Fruit fly (Drosophila melanogaster) whole organism, embryonic: ENCODE data around the gene pall.

Experiments used
- Atf-2 ChIP-seq: fragments of 200-800 bp; sonication (Bioruptor generic); optimal IDR thresholded peaks from 2 replicates; lab custom pipeline; 2016; ENCODE audit warnings: missing biosample characterization, missing genetic modification characterization
- BEAF-32 ChIP-seq: fragments of 200-800 bp; sonication (Bioruptor generic); optimal IDR thresholded peaks from 3 replicates; lab custom pipeline; 2017; ENCODE audit warnings: missing biosample characterization, missing genetic modification characterization, mild to moderate bottlenecking, moderate library complexity, missing genetic modification reagents
- BtbVII ChIP-seq: fragments of 200-800 bp; sonication (Bioruptor generic); optimal IDR thresholded peaks from 3 replicates; lab custom pipeline; 2017; ENCODE audit warnings: missing biosample characterization, mild to moderate bottlenecking, missing genetic modification characterization
- CG10654 ChIP-seq: fragments of 200-800 bp; sonication (Bioruptor generic); optimal IDR thresholded peaks from 2 replicates; lab custom pipeline; 2016; ENCODE audit warnings: missing biosample characterization, missing genetic modification characterization
- CG13296 ChIP-seq: fragments of 200-800 bp; sonication (Bioruptor generic); optimal IDR thresholded peaks from 3 replicates; lab custom pipeline; 2018; ENCODE audit warnings: missing biosample characterization, mild to moderate bottlenecking, missing genetic modification characterization
- CG14014 ChIP-seq: fragments of 200-800 bp; sonication (Bioruptor generic); IDR thresholded peaks from 2 replicates; pipeline ENCODE4 v1.3.6; 2022; ENCODE audit warnings: missing biosample characterization, missing genetic modification characterization
- CG14710 ChIP-seq: fragments of 200-800 bp; sonication (Bioruptor generic); optimal IDR thresholded peaks from 3 replicates; lab custom pipeline; 2019; ENCODE audit warnings: missing biosample characterization, mild to moderate bottlenecking, missing genetic modification characterization, moderate library complexity
- CG15514 ChIP-seq: fragments of 200-800 bp; sonication (Bioruptor generic); optimal IDR thresholded peaks from 3 replicates; lab custom pipeline; 2017; ENCODE audit warnings: missing biosample characterization, missing genetic modification characterization, mild to moderate bottlenecking, moderate library complexity, missing genetic modification reagents
- CG16813 ChIP-seq: fragments of 200-800 bp; sonication (Bioruptor generic); IDR thresholded peaks from 3 replicates; pipeline ENCODE4 v1.3.6; 2022; ENCODE audit warnings: missing biosample characterization, missing genetic modification characterization; ENCODE audit not compliant: partially characterized antibody
- CG17328 ChIP-seq: fragments of 200-800 bp; sonication (Bioruptor generic); IDR thresholded peaks from 2 replicates; pipeline ENCODE4 v1.3.6; 2022; ENCODE audit warnings: missing biosample characterization, missing genetic modification characterization
- CG17829 ChIP-seq: fragments of 200-800 bp; optimal IDR thresholded peaks from 2 replicates; lab custom pipeline; 2019; ENCODE audit warnings: missing biosample characterization, mild to moderate bottlenecking, missing genetic modification characterization, moderate library complexity
- CG2889 ChIP-seq: fragments of 200-800 bp; sonication (Bioruptor generic); IDR thresholded peaks from 3 replicates; pipeline ENCODE4 v1.3.6; 2022; ENCODE audit warnings: missing biosample characterization, missing genetic modification characterization
- CG33557 ChIP-seq: fragments of 200-800 bp; sonication (Bioruptor generic); optimal IDR thresholded peaks from 2 replicates; lab custom pipeline; 2019; ENCODE audit warnings: missing biosample characterization, mild to moderate bottlenecking, missing genetic modification characterization, moderate library complexity
- CG34224 ChIP-seq: fragments of 200-800 bp; sonication (Bioruptor generic); IDR thresholded peaks from 3 replicates; pipeline ENCODE4 v1.3.6; 2022; ENCODE audit warnings: missing biosample characterization, missing genetic modification characterization; ENCODE audit not compliant: partially characterized antibody
- CG34376 ChIP-seq: fragments of 200-800 bp; sonication (Bioruptor generic); optimal IDR thresholded peaks from 2 replicates; lab custom pipeline; 2018; ENCODE audit warnings: missing biosample characterization, mild to moderate bottlenecking, missing genetic modification characterization
- CG4617 ChIP-seq: fragments of 200-800 bp; sonication (Bioruptor generic); optimal IDR thresholded peaks from 3 replicates; lab custom pipeline; 2016; ENCODE audit warnings: missing biosample characterization, missing genetic modification characterization, borderline replicate concordance
- CG6654 ChIP-seq: fragments of 200-800 bp; sonication (Bioruptor generic); optimal IDR thresholded peaks from 2 replicates; lab custom pipeline; 2017; ENCODE audit warnings: missing biosample characterization, mild to moderate bottlenecking, missing genetic modification characterization
- CG8944 ChIP-seq: fragments of 200-800 bp; sonication (Bioruptor generic); optimal IDR thresholded peaks from 3 replicates; lab custom pipeline; 2016; ENCODE audit warnings: missing biosample characterization, missing genetic modification characterization
- Deaf1 ChIP-seq: fragments of 200-800 bp; optimal IDR thresholded peaks from 3 replicates; lab custom pipeline; 2019; ENCODE audit warnings: missing biosample characterization, mild to moderate bottlenecking, missing genetic modification characterization, moderate library complexity
- Dp ChIP-seq: fragments of 200-800 bp; sonication (Bioruptor generic); optimal IDR thresholded peaks from 2 replicates; lab custom pipeline; 2018; ENCODE audit warnings: missing biosample characterization, mild to moderate bottlenecking, missing genetic modification characterization, moderate library complexity
- E2f2 ChIP-seq: fragments of 200-800 bp; sonication (Bioruptor generic); IDR thresholded peaks from 2 replicates; pipeline ENCODE4 v1.3.6; 2022; ENCODE audit warnings: missing biosample characterization, missing genetic modification characterization
- Hmr ChIP-seq: fragments of 200-800 bp; sonication (Bioruptor generic); optimal IDR thresholded peaks from 3 replicates; lab custom pipeline; 2017; ENCODE audit warnings: mild to moderate bottlenecking, missing biosample characterization, missing genetic modification reagents, missing genetic modification characterization
- Mrtf ChIP-seq: fragments of 200-800 bp; sonication (Bioruptor generic); IDR thresholded peaks from 3 replicates; pipeline ENCODE4 v1.3.6; 2022; ENCODE audit warnings: missing biosample characterization, missing genetic modification characterization
- NFAT ChIP-seq: fragments of 200-800 bp; sonication (Bioruptor generic); IDR thresholded peaks from 2 replicates; pipeline ENCODE4 v1.3.6; 2022; ENCODE audit warnings: missing biosample characterization, missing genetic modification characterization
- Neu2 ChIP-seq: fragments of 200-800 bp; sonication (Bioruptor generic); optimal IDR thresholded peaks from 3 replicates; lab custom pipeline; 2016; ENCODE audit warnings: missing biosample characterization, missing genetic modification characterization, borderline replicate concordance
- Nf-YA ChIP-seq: fragments of 200-800 bp; sonication (Bioruptor generic); IDR thresholded peaks from 2 replicates; pipeline ENCODE4 v1.3.6; 2022; ENCODE audit warnings: missing biosample characterization, missing genetic modification characterization
- Sin3A ChIP-seq: fragments of >200 bp; optimal IDR thresholded peaks from 2 replicates; lab custom pipeline; 2018
- Sox100B ChIP-seq: fragments of 200-800 bp; sonication (Bioruptor generic); optimal IDR thresholded peaks from 3 replicates; lab custom pipeline; 2018; ENCODE audit warnings: missing biosample characterization, mild to moderate bottlenecking, missing genetic modification characterization
- Usf ChIP-seq: fragments of 200-800 bp; sonication (Bioruptor generic); optimal IDR thresholded peaks from 2 replicates; lab custom pipeline; 2017; ENCODE audit warnings: missing genotype, missing biosample characterization, missing genetic modification characterization
- ase ChIP-seq: fragments of 200-800 bp; sonication (Bioruptor generic); IDR thresholded peaks from 3 replicates; pipeline ENCODE4 v1.3.6; 2022; ENCODE audit warnings: missing biosample characterization, missing genetic modification characterization
- crol ChIP-seq: fragments of 200-800 bp; sonication (Bioruptor generic); IDR thresholded peaks from 2 replicates; pipeline ENCODE4 v1.3.6; 2022; ENCODE audit warnings: missing biosample characterization, missing genetic modification characterization
- gce ChIP-seq: fragments of 200-800 bp; sonication (Bioruptor generic); IDR thresholded peaks from 3 replicates; pipeline ENCODE4 v1.3.6; 2022; ENCODE audit warnings: missing biosample characterization, missing genetic modification characterization
- gsb-n ChIP-seq: fragments of 200-800 bp; sonication (Bioruptor generic); optimal IDR thresholded peaks from 3 replicates; lab custom pipeline; 2018; ENCODE audit warnings: missing biosample characterization, mild to moderate bottlenecking, missing genetic modification characterization
- hb ChIP-seq: fragments of 200-800 bp; sonication (Bioruptor generic); IDR thresholded peaks from 3 replicates; pipeline ENCODE4 v1.3.6; 2022; ENCODE audit warnings: missing biosample characterization, missing genetic modification characterization; ENCODE audit not compliant: partially characterized antibody
- hbn ChIP-seq: fragments of 200-800 bp; sonication (Bioruptor generic); IDR thresholded peaks from 2 replicates; pipeline ENCODE4 v1.3.6; 2022; ENCODE audit warnings: missing biosample characterization, missing genetic modification characterization; ENCODE audit not compliant: partially characterized antibody
- jigr1 ChIP-seq: fragments of 200-800 bp; sonication (Bioruptor generic); IDR thresholded peaks from 3 replicates; pipeline ENCODE4 v1.3.6; 2022; ENCODE audit warnings: missing biosample characterization, missing genetic modification characterization
- kni ChIP-seq: fragments of 200-800 bp; sonication (Bioruptor generic); optimal IDR thresholded peaks from 3 replicates; lab custom pipeline; 2017; ENCODE audit warnings: mild to moderate bottlenecking, missing biosample characterization, missing genetic modification reagents, missing genetic modification characterization
- lmd ChIP-seq: fragments of 200-800 bp; sonication (Bioruptor generic); IDR thresholded peaks from 2 replicates; pipeline ENCODE4 v1.3.6; 2022; ENCODE audit warnings: missing biosample characterization, missing genetic modification characterization
- p53 ChIP-seq: fragments of 200-800 bp; sonication (Bioruptor generic); optimal IDR thresholded peaks from 2 replicates; lab custom pipeline; 2016; ENCODE audit warnings: missing biosample characterization, missing genetic modification characterization
- ro ChIP-seq: fragments of 200-800 bp; sonication (Bioruptor generic); IDR thresholded peaks from 2 replicates; pipeline ENCODE4 v1.3.6; 2022; ENCODE audit warnings: missing biosample characterization, missing genetic modification characterization
- row ChIP-seq: fragments of 200-800 bp; sonication (Bioruptor generic); IDR thresholded peaks from 3 replicates; pipeline ENCODE4 v1.3.6; 2022; ENCODE audit warnings: missing biosample characterization, missing genetic modification characterization
- scrt ChIP-seq: fragments of 200-800 bp; sonication (Bioruptor generic); optimal IDR thresholded peaks from 2 replicates; lab custom pipeline; 2018; ENCODE audit warnings: missing biosample characterization, mild to moderate bottlenecking, missing genetic modification characterization, moderate library complexity
- sim ChIP-seq: fragments of 200-800 bp; sonication (Bioruptor generic); IDR thresholded peaks from 2 replicates; pipeline ENCODE4 v1.3.6; 2022; ENCODE audit warnings: missing biosample characterization, missing genetic modification characterization
- sima ChIP-seq: fragments of 200-800 bp; sonication (Bioruptor generic); optimal IDR thresholded peaks from 2 replicates; lab custom pipeline; 2016; ENCODE audit warnings: missing biosample characterization, missing genetic modification characterization
- sr ChIP-seq: fragments of 200-800 bp; sonication (Bioruptor generic); IDR thresholded peaks from 3 replicates; pipeline ENCODE4 v1.3.6; 2022; ENCODE audit warnings: missing biosample characterization, missing genetic modification characterization
- stwl ChIP-seq: fragments of 200-800 bp; sonication (Bioruptor generic); optimal IDR thresholded peaks from 3 replicates; lab custom pipeline; 2018; ENCODE audit warnings: missing biosample characterization, mild to moderate bottlenecking, missing genetic modification characterization, moderate library complexity
- tx ChIP-seq: fragments of 200-800 bp; sonication (Bioruptor generic); optimal IDR thresholded peaks from 2 replicates; lab custom pipeline; 2016; ENCODE audit warnings: missing biosample characterization, missing genetic modification characterization
- z ChIP-seq: fragments of 200-800 bp; sonication (Bioruptor generic); IDR thresholded peaks from 3 replicates; pipeline ENCODE4 v1.3.6; 2022; ENCODE audit warnings: missing biosample characterization, missing genetic modification characterization
- zfh2 ChIP-seq: fragments of 200-800 bp; sonication (Bioruptor generic); optimal IDR thresholded peaks from 2 replicates; lab custom pipeline; 2016; ENCODE audit warnings: missing biosample characterization, missing genetic modification characterization

Gene pall

dm6 chr3L:9460775-9461491 lies 26.7 kb downstream of the pall start, which contains the start of the genes CG3434 and CG44838 (continued):
- TF ChIP-seq CG34224 (GFP tag; lab: Robert Waterston, UW) (0 out of 3 replicates have a peak, but pooled peaks have one; percentile 34), Sin3A (peak; percentile 2), CG8944 (peak; percentile 55), CG33557 (GFP tag; lab: Kevin White, UChicago) (peak; percentile 82), Sox100B (GFP tag; lab: Kevin White, UChicago) (peak; percentile 71), CG14014 (GFP tag; lab: Robert Waterston, UW) (peak; percentile 70), tx (GFP tag; lab: Kevin White, UChicago) (peak; percentile 62), CG16813 (0 out of 3 replicates have a peak, but pooled peaks have one; percentile 27), Hmr (GFP tag; lab: Kevin White, UChicago) (peak; percentile 83), hb (GFP tag; lab: Robert Waterston, UW) (no peak), CG15514 (GFP tag; lab: Kevin White, UChicago) (peak; percentile 90), Atf-2 (peak; percentile 19), ro (GFP tag; lab: Robert Waterston, UW) (no peak), CG13296 (GFP tag; lab: Kevin White, UChicago) (peak; percentile 80), CG6654 (no peak), Mrtf (GFP tag; lab: Robert Waterston, UW) (peak; percentile 68; the same call in 2 of the 3 replicates), Usf (GFP tag; lab: Kevin White, UChicago) (peak; percentile 57), CG4617 (peak; percentile 81), sima (GFP tag; lab: Kevin White, UChicago) (peak; percentile 29), Deaf1 (peak; percentile 58), kni (GFP tag; lab: Kevin White, UChicago) (peak; percentile 75), stwl (tag; lab: Kevin White, UChicago) (peak; percentile 75), Nf-YA (GFP tag; lab: Robert Waterston, UW) (peak; percentile 42; the same call in 1 of the 2 replicates), E2f2 (GFP tag; lab: Robert Waterston, UW) (peak; percentile 78), gce (GFP tag; lab: Robert Waterston, UW) (no peak), hbn (GFP tag; lab: Robert Waterston, UW) (no peak), p53 (peak; percentile 39), row (peak; percentile 94), Dp (GFP tag; lab: Kevin White, UChicago) (peak; percentile 67), scrt (peak; percentile 75), lmd (GFP tag; lab: Robert Waterston, UW) (peak; percentile 70), BtbVII (GFP tag; lab: Kevin White, UChicago) (peak; percentile 81), CG2889 (peak; percentile 60; the same call in 2 of the 3 replicates), sr (no peak), Neu2 (GFP tag; lab: Kevin White, UChicago) (peak; percentile 56), CG17829 (tag; lab: Kevin White, UChicago) (peak; percentile 83), gsb-n (tag; lab: Kevin White, UChicago) (peak; percentile 36), CG10654 (GFP tag; lab: Kevin White, UChicago) (peak; percentile 77), jigr1 (peak; percentile 38; the same call in 1 of the 3 replicates), CG17328 (GFP tag; lab: Robert Waterston, UW) (peak; percentile 74), zfh2 (GFP tag; lab: Kevin White, UChicago) (peak; percentile 75), CG14710 (tag; lab: Kevin White, UChicago) (peak; percentile 91), ase (GFP tag; lab: Robert Waterston, UW) (peak; percentile 73), sim (no peak), z (no peak), CG34376 (GFP tag; lab: Kevin White, UChicago) (peak; percentile 70), BEAF-32 (GFP tag; lab: Kevin White, UChicago) (peak; percentile 38), crol (GFP tag; lab: Robert Waterston, UW) (no peak), NFAT (GFP tag; lab: Robert Waterston, UW) (peak; percentile 56)
